Worm (Caenorhabditis elegans): ENCODE results near the gene bath-39.

bath-39 gene

DNA sequence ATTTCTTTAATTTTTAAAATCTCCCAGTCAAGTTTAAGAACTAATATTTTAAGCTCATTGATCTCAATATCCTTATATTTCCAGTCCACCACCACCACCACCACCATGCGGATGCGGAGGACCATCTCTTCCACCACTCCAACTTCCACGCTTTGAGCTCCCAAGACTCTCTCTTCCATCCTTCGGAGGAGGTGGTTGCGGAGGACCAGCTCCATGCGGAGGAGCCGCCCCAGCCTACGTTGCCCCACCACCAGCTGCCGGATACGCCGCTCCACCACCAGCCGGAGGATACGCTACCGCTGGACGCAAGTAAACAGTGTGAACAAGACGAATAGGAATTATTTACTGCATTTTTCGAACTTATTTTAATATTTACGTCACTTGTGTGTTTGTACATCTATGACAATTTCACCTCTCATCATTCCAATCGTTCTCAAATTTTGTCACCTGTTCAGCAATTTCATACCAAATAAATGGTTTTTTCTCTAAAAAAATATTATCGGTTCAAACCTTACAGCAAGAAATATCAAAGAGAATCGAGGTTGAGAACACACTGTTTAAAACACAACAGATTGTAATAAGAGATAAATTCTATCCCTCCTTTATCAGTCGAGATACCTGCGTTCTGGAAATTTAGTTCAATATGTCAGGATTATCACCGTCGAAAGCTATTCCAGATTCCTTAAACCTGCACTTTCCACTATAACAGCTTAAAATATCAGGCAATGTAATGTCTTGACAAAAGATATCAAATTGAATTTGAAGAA, 47.9 kb upstream of the bath-39 start (continued):
- TF ChIP-seq skn-1 (tag; optimal IDR thresholded peaks at IDR 0.05) (no peak), mxl-2 (GFP tag; conservative IDR thresholded peaks at IDR 0.05) (no peak), ZK546.5 (tag; optimal IDR thresholded peaks at IDR 0.05) (no peak), vab-7 (GFP tag; IDR thresholded peaks at IDR 0.05) (no peak), tra-1 (GFP tag; IDR thresholded peaks at IDR 0.05) (no peak), sdz-12 (GFP tag; optimal IDR thresholded peaks at IDR 0.05) (no peak), nhr-237 (tag; optimal IDR thresholded peaks at IDR 0.05) (no peak), daf-19 (GFP tag; conservative IDR thresholded peaks at IDR 0.05) (no peak), rbr-2 (tag; optimal IDR thresholded peaks at IDR 0.05) (no peak), unc-39 (tag; optimal IDR thresholded peaks at IDR 0.05) (no peak), Y5F2A.4 (GFP tag; optimal IDR thresholded peaks at IDR 0.05) (no peak), lin-15B (tag; optimal IDR thresholded peaks at IDR 0.05) (no peak), hif-1 (tag; optimal IDR thresholded peaks at IDR 0.05) (no peak), mep-1 (tag; optimal IDR thresholded peaks at IDR 0.05) (peak; percentile 17), ceh-20 (GFP tag; IDR thresholded peaks at IDR 0.05) (no peak; the same call in 1 of the 2 replicates), nhr-77 (tag; optimal IDR thresholded peaks at IDR 0.05) (no peak), F44E2.7 (GFP tag; IDR thresholded peaks at IDR 0.05) (no peak), ctbp-1 (GFP tag; IDR thresholded peaks at IDR 0.05) (0 out of 2 replicates have a peak, but pooled peaks have one; percentile 40), spr-3 (GFP tag; optimal IDR thresholded peaks at IDR 0.05) (no peak), Y48G9A.11 (GFP tag; IDR thresholded peaks at IDR 0.05) (no peak), snpc-1.2 (GFP tag; IDR thresholded peaks at IDR 0.05) (0 out of 2 replicates have a peak, but pooled peaks have one; percentile 13)

- TF ChIP-seq zip-2 (tag; optimal IDR thresholded peaks at IDR 0.05): no peak
- peak; percentile 78 for TF ChIP-seq hlh-30 (tag; optimal IDR thresholded peaks at IDR 0.05; ENCODE audit: insufficient read depth)
- TF ChIP-seq Y48G9A.11 (GFP tag; IDR thresholded peaks at IDR 0.05): no peak
- TF ChIP-seq ceh-44 (GFP tag; IDR thresholded peaks at IDR 0.05): no peak
These were observed 47.3 kb upstream of the bath-39 start for ce11 chrV:13411992-13412298.

ce11 chrV:13413301-13413700, 46.0 kb upstream of the bath-39 start:
- no peak for TF ChIP-seq spr-3 (GFP tag; optimal IDR thresholded peaks at IDR 0.05)
- TF ChIP-seq dmd-9 (GFP tag; IDR thresholded peaks at IDR 0.05): no peak
- TF ChIP-seq set-16 (GFP tag; IDR thresholded peaks at IDR 0.05): no peak
- no peak for TF ChIP-seq ztf-11 (tag; optimal IDR thresholded peaks at IDR 0.05)
- TF ChIP-seq Y5F2A.4 (GFP tag; optimal IDR thresholded peaks at IDR 0.05): no peak
- no peak for TF ChIP-seq lim-7 (GFP tag; IDR thresholded peaks at IDR 0.05)
- TF ChIP-seq F44E2.7 (GFP tag; IDR thresholded peaks at IDR 0.05): no peak
- TF ChIP-seq ces-1 (GFP tag; optimal IDR thresholded peaks at IDR 0.05): no peak
- TF ChIP-seq F26F4.8 (GFP tag; conservative IDR thresholded peaks at IDR 0.05): no peak
- no peak for TF ChIP-seq hlh-11 (tag; optimal IDR thresholded peaks at IDR 0.05)
- TF ChIP-seq madf-9 (GFP tag; conservative IDR thresholded peaks at IDR 0.05): no peak
- TF ChIP-seq nhr-237 (tag; optimal IDR thresholded peaks at IDR 0.05): no peak
- TF ChIP-seq nhr-25 (tag; optimal IDR thresholded peaks at IDR 0.05; ENCODE audit: borderline replicate concordance, insufficient read depth): no peak
- TF ChIP-seq mxl-3 (GFP tag; optimal IDR thresholded peaks at IDR 0.05): no peak
- TF ChIP-seq snpc-1.2 (GFP tag; IDR thresholded peaks at IDR 0.05): no peak
- no peak for TF ChIP-seq nhr-76 (tag; optimal IDR thresholded peaks at IDR 0.05)
- no peak for TF ChIP-seq daf-8 (GFP tag; IDR thresholded peaks at IDR 0.05)
- no peak for TF ChIP-seq daf-12 (tag; optimal IDR thresholded peaks at IDR 0.05)
- TF ChIP-seq zag-1 (tag; optimal IDR thresholded peaks at IDR 0.05): no peak
